Worm (Caenorhabditis elegans) whole organism, L1 larva: Measurements from ENCODE around the gene zif-1.
A peak's percentile ranks its signal among the peaks of the same experiment; 100 is the strongest.

Experiments used
- C04F5.9 ChIP-seq: sonication (generic microtip); optimal IDR thresholded peaks from 2 replicates; lab custom pipeline; 2016; ENCODE audit warnings: missing genetic modification characterization, missing compliant biosample characterization
- F16B12.6 ChIP-seq: fragments of 150-350 bp; optimal IDR thresholded peaks from 2 replicates; lab custom pipeline; 2014; ENCODE audit warnings: missing biosample characterization, missing genetic modification characterization
- alr-1 ChIP-seq: fragments of 200-800 bp; sonication (Bioruptor generic); optimal IDR thresholded peaks from 2 replicates; lab custom pipeline; 2018; ENCODE audit warnings: borderline replicate concordance, mild to moderate bottlenecking, missing genetic modification characterization, missing compliant biosample characterization
- ama-1 ChIP-seq: fragments of 150-350 bp; optimal IDR thresholded peaks from 2 replicates; lab custom pipeline; 2014
- blmp-1 ChIP-seq: fragments of 150-350 bp; optimal IDR thresholded peaks from 2 replicates; lab custom pipeline; 2014; ENCODE audit warnings: missing biosample characterization, missing genetic modification characterization
- ceh-63 ChIP-seq: fragments of 200-800 bp; sonication (Bioruptor generic); optimal IDR thresholded peaks from 2 replicates; lab custom pipeline; 2018; ENCODE audit warnings: mild to moderate bottlenecking, missing genetic modification characterization, missing compliant biosample characterization
- ceh-8 ChIP-seq: fragments of 200-800 bp; sonication (Bioruptor generic); optimal IDR thresholded peaks from 2 replicates; lab custom pipeline; 2018; ENCODE audit warnings: mild to moderate bottlenecking, missing genetic modification characterization, moderate library complexity, missing compliant biosample characterization
- ceh-82 ChIP-seq, 3 experiments: fragments of 150-350 bp in 1 of 3; sonication (generic microtip) in 2 of 3; optimal IDR thresholded peaks; 2 replicates each; lab custom pipeline; 2014 to 2017; ENCODE audit warnings: missing biosample characterization in 3 of 3, missing genetic modification characterization in 3 of 3
- dpl-1 ChIP-seq, 3 experiments: fragments of 150-350 bp in 2 of 3; sonication (generic microtip) in 1 of 3; optimal IDR thresholded peaks; 2 replicates each; lab custom pipeline; 2014 to 2017; ENCODE audit warnings: missing biosample characterization in 3 of 3, missing genetic modification characterization in 3 of 3, missing genetic modification reagents in 3 of 3
- efl-3 ChIP-seq: fragments of 200-800 bp; sonication (Bioruptor generic); optimal IDR thresholded peaks from 2 replicates; lab custom pipeline; 2018; ENCODE audit warnings: mild to moderate bottlenecking, missing genetic modification characterization, missing compliant biosample characterization
- egl-13 ChIP-seq: sonication (generic microtip); optimal IDR thresholded peaks from 2 replicates; lab custom pipeline; 2016; ENCODE audit warnings: missing genotype, missing genetic modification reagents, missing genetic modification characterization, missing compliant biosample characterization
- egl-27 ChIP-seq, 2 experiments: fragments of 150-350 bp in 1 of 2; sonication (generic microtip); optimal IDR thresholded peaks; 3 replicates each; lab custom pipeline; 2017 to 2018; ENCODE audit warnings: missing biosample characterization in 2 of 2, missing genetic modification characterization in 2 of 2, missing genetic modification reagents in 2 of 2
- fkh-8 ChIP-seq: sonication (generic microtip); optimal IDR thresholded peaks from 2 replicates; lab custom pipeline; 2016; ENCODE audit warnings: mild to moderate bottlenecking, missing genetic modification characterization, missing compliant biosample characterization
- fos-1 ChIP-seq: fragments of 150-350 bp; optimal IDR thresholded peaks from 2 replicates; lab custom pipeline; 2014; ENCODE audit warnings: missing biosample characterization, missing genetic modification characterization
- grh-1 ChIP-seq: fragments of 200-800 bp; sonication (Bioruptor generic); IDR thresholded peaks from 2 replicates; pipeline ENCODE4 v1.3.6; 2022; ENCODE audit warnings: missing genetic modification reagents, missing genetic modification characterization, missing compliant biosample characterization
- hlh-17 ChIP-seq: fragments of 200-800 bp; sonication (Bioruptor generic); optimal IDR thresholded peaks from 2 replicates; lab custom pipeline; 2018; ENCODE audit warnings: missing genetic modification characterization, mild to moderate bottlenecking, missing compliant biosample characterization, moderate library complexity, borderline replicate concordance
- hpl-2 ChIP-seq: fragments of 150-350 bp; optimal IDR thresholded peaks from 2 replicates; lab custom pipeline; 2014; ENCODE audit warnings: missing biosample characterization, missing genetic modification reagents, missing genetic modification characterization
- lin-15B ChIP-seq: fragments of 150-350 bp; sonication (generic microtip); optimal IDR thresholded peaks from 3 replicates; lab custom pipeline; 2014; ENCODE audit warnings: missing biosample characterization, missing genetic modification characterization
- lin-35 ChIP-seq, 2 experiments: fragments of 150-350 bp; optimal IDR thresholded peaks; 2 replicates each; lab custom pipeline; 2014; ENCODE audit warnings: missing biosample characterization in 2 of 2, missing genetic modification characterization in 2 of 2, missing genetic modification reagents in 2 of 2
- mab-9 ChIP-seq: fragments of 200-800 bp; sonication (Bioruptor generic); IDR thresholded peaks from 2 replicates; pipeline ENCODE4 v1.3.6; 2022; ENCODE audit warnings: missing genetic modification reagents, missing genetic modification characterization, missing compliant biosample characterization
- mdl-1 ChIP-seq, 2 experiments: fragments of 150-350 bp; optimal IDR thresholded peaks; 2 replicates each; lab custom pipeline; 2014 to 2017; ENCODE audit warnings: missing biosample characterization in 2 of 2, missing genetic modification characterization in 2 of 2, inconsistent platforms in 1 of 2
- mep-1 ChIP-seq: fragments of 150-350 bp; optimal IDR thresholded peaks from 2 replicates; lab custom pipeline; 2014; ENCODE audit warnings: missing biosample characterization, missing genetic modification characterization
- nhr-28 ChIP-seq: fragments of 150-350 bp; optimal IDR thresholded peaks from 2 replicates; lab custom pipeline; 2014; ENCODE audit warnings: missing biosample characterization, missing genetic modification characterization
- nhr-47 ChIP-seq: sonication (generic microtip); optimal IDR thresholded peaks from 2 replicates; lab custom pipeline; 2016; ENCODE audit warnings: mild to moderate bottlenecking, missing genetic modification characterization, moderate library complexity, missing compliant biosample characterization
- nhr-71 ChIP-seq: sonication (generic microtip); optimal IDR thresholded peaks from 2 replicates; lab custom pipeline; 2016; ENCODE audit warnings: mild to moderate bottlenecking, missing genetic modification characterization, moderate library complexity, missing compliant biosample characterization
- nhr-77 ChIP-seq: fragments of 150-350 bp; optimal IDR thresholded peaks from 2 replicates; lab custom pipeline; 2014; ENCODE audit warnings: missing biosample characterization, missing genetic modification characterization
- nhr-84 ChIP-seq: sonication (generic microtip); optimal IDR thresholded peaks from 2 replicates; lab custom pipeline; 2017; ENCODE audit warnings: missing biosample characterization, missing genetic modification characterization
- pag-3 ChIP-seq: sonication (generic microtip); optimal IDR thresholded peaks from 2 replicates; lab custom pipeline; 2017; ENCODE audit warnings: missing genetic modification characterization, mild to moderate bottlenecking, missing compliant biosample characterization, antibody characterized with exemption, borderline replicate concordance; ENCODE audit not compliant: insufficient read depth
- rnt-1 ChIP-seq: sonication (generic microtip); optimal IDR thresholded peaks from 2 replicates; lab custom pipeline; 2016; ENCODE audit warnings: mild to moderate bottlenecking, missing genetic modification characterization, moderate library complexity, missing compliant biosample characterization
- snpc-4 ChIP-seq: fragments of 150-350 bp; optimal IDR thresholded peaks from 2 replicates; lab custom pipeline; 2014; ENCODE audit warnings: missing biosample characterization, missing genetic modification characterization
- snu-23 ChIP-seq: sonication (generic microtip); optimal IDR thresholded peaks from 2 replicates; lab custom pipeline; 2016; ENCODE audit warnings: missing genetic modification characterization, missing compliant biosample characterization
- tbx-2 ChIP-seq: sonication (generic microtip); optimal IDR thresholded peaks from 2 replicates; lab custom pipeline; 2016; ENCODE audit warnings: missing genetic modification characterization, missing compliant biosample characterization
- unc-98 ChIP-seq: fragments of 200-800 bp; sonication (Bioruptor generic); IDR thresholded peaks from 2 replicates; pipeline ENCODE4 v1.3.6; 2022; ENCODE audit warnings: missing genetic modification characterization, missing compliant biosample characterization
- zag-1 ChIP-seq: fragments of 150-350 bp; optimal IDR thresholded peaks from 2 replicates; lab custom pipeline; 2014; ENCODE audit warnings: missing biosample characterization, missing genetic modification characterization
- zip-4 ChIP-seq: fragments of 200-800 bp; sonication (Bioruptor generic); optimal IDR thresholded peaks from 2 replicates; lab custom pipeline; 2018; ENCODE audit warnings: mild to moderate bottlenecking, missing genetic modification characterization, moderate library complexity, missing compliant biosample characterization
- ztf-11 ChIP-seq, 2 experiments: sonication (generic microtip); optimal IDR thresholded peaks; 2 replicates each; lab custom pipeline; 2016 to 2017; ENCODE audit warnings: missing genetic modification characterization in 2 of 2, missing biosample characterization in 1 of 2, missing compliant biosample characterization in 1 of 2
- ztf-4 ChIP-seq: fragments of 150-350 bp; optimal IDR thresholded peaks from 2 replicates; lab custom pipeline; 2014; ENCODE audit warnings: missing biosample characterization, missing genetic modification characterization

Gene zif-1

DNA sequence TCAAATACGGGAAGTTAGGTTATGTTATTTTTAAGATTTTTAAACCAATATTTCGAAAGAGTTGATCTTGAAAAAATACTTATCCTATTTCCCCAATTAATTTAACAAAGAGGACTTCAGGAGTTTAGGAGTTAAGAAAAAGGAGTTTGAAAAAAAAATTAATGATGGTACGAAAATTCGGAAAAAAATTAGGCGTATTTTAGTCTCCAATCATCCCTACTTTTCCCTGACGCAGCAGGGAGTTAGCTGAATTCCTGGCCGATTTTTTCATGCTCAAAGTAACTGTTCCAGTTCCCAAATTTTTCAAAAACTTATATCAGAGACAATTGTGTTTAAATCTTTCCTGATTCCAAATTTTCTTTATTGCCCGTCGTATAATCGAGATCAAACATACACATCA lies 21.0 kb downstream of the zif-1 start:
- TF ChIP-seq hlh-17 (GFP tag; lab: Kevin White, UChicago) (no peak), mdl-1 (tag; optimal IDR thresholded peaks at IDR 0.05; lab: Kevin White, UChicago) (no peak), fos-1 (no peak), alr-1 (tag; lab: Kevin White, UChicago) (no peak), snu-23 (GFP tag; lab: Kevin White, UChicago) (no peak), nhr-28 (tag; lab: Kevin White, UChicago) (no peak), mab-9 (no peak), pag-3 (tag; lab: Kevin White, UChicago) (no peak)
- TF ChIP-seq, all 84 proteins: peak for 0

DNA sequence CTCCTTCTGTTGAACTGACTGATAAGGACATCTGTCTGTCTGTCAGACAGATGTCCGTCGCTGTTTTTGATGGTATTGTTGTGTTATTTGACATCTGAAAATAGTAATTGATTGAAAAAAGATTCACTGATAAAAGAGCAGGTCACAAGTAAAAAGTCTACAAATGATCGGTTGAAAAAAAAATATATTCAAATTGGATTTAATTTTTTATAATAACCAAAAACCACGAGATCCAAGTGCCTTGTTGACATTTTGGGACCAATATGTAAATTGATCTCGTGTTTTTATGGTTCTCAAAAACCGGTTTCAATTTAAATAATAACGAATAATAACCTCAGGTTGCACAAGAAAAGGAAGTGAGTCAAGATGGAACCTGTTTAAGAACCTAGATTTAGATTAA lies 24.4 kb downstream of the zif-1 start, which contains the start of gene F59B2.13:
TSS of gene F59B2.13 (minus strand) at position 101 of the 400 bp plus-strand sequence.
- TF ChIP-seq grh-1 (GFP tag; lab: Robert Waterston, UW) = no peak
- no peak for TF ChIP-seq ztf-11 (tag; optimal IDR thresholded peaks at IDR 0.05; lab: Kevin White, UChicago)
- no peak for TF ChIP-seq nhr-77 (tag; lab: Kevin White, UChicago)
- TF ChIP-seq hpl-2 (GFP tag; lab: Kevin White, UChicago) = no peak
- TF ChIP-seq ceh-82 (tag; optimal IDR thresholded peaks at IDR 0.05; lab: Kevin White, UChicago) = no peak
- no peak for TF ChIP-seq zag-1 (tag; lab: Kevin White, UChicago)
- no peak for TF ChIP-seq pag-3 (tag; lab: Kevin White, UChicago)
- no peak for TF ChIP-seq lin-15B (tag; lab: Kevin White, UChicago)
- TF ChIP-seq F16B12.6 (tag; lab: Kevin White, UChicago) = no peak
- TF ChIP-seq snpc-4 (tag; lab: Kevin White, UChicago) = no peak
- TF ChIP-seq ama-1 (lab: Kevin White, UChicago) = no peak
- no peak for TF ChIP-seq rnt-1 (tag; lab: Kevin White, UChicago)
- no peak for TF ChIP-seq nhr-84 (tag; lab: Kevin White, UChicago)
- TF ChIP-seq, all 84 proteins: peak for 0

DNA sequence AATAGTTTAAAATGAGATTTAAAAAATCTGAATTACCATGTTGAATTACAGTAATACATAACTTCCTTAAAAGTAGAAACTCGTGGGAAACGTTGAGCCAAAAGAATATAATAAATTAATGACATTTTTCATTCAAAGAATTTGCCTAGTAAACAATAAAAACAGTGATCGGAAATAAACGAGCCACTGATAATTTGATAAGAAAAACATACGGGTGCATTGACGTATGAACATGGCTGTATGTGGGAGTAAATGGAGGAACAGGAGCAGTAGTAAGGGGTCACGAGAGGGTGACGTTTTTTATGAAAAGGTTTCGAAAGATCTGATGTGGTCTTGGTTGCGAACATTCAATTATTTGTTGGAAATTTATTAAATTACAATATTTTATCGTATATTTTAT lies 28.2 kb downstream of the zif-1 start:
- TF ChIP-seq lin-35 (GFP tag; optimal IDR thresholded peaks at IDR 0.05; lab: Kevin White, UChicago) (no peak), mab-9 (no peak), ztf-4 (tag; lab: Kevin White, UChicago) (no peak), dpl-1 (GFP tag; optimal IDR thresholded peaks at IDR 0.05; lab: Kevin White, UChicago) (no peak), fkh-8 (tag; lab: Kevin White, UChicago) (peak; percentile 5), zip-4 (GFP tag; lab: Kevin White, UChicago) (no peak), tbx-2 (tag; lab: Kevin White, UChicago) (no peak), ceh-8 (GFP tag; lab: Kevin White, UChicago) (no peak), efl-3 (GFP tag; lab: Kevin White, UChicago) (no peak), egl-13 (tag; lab: Kevin White, UChicago) (no peak), ceh-63 (GFP tag; lab: Kevin White, UChicago) (no peak), unc-98 (no peak), blmp-1 (no peak), C04F5.9 (tag; lab: Kevin White, UChicago) (no peak), nhr-47 (tag; lab: Kevin White, UChicago) (peak; percentile 32), egl-27 (tag; optimal IDR thresholded peaks at IDR 0.05; lab: Kevin White, UChicago) (no peak), mep-1 (tag; lab: Kevin White, UChicago) (no peak), nhr-71 (tag; lab: Kevin White, UChicago) (peak; percentile 41)
